Worm (Caenorhabditis elegans) whole organism, late embryonic: ENCODE results near the gene Y11D7A.8.

Experiments used
- C38D4.7 ChIP-seq: fragments of 200-800 bp; sonication (Bioruptor generic); optimal IDR thresholded peaks from 2 replicates; lab custom pipeline; 2018; ENCODE audit warnings: mild to moderate bottlenecking, missing genetic modification characterization, moderate library complexity, missing compliant biosample characterization
- F13H6.1 ChIP-seq: sonication (generic microtip); optimal IDR thresholded peaks from 2 replicates; lab custom pipeline; 2016; ENCODE audit warnings: missing genetic modification characterization, missing compliant biosample characterization
- ama-1 ChIP-seq: fragments of 150-350 bp; optimal IDR thresholded peaks from 2 replicates; lab custom pipeline; 2014
- ceh-48 ChIP-seq: sonication (generic microtip); optimal IDR thresholded peaks from 2 replicates; lab custom pipeline; 2016; ENCODE audit warnings: missing genetic modification characterization, inconsistent platforms, missing compliant biosample characterization
- ceh-9 ChIP-seq: sonication (generic microtip); optimal IDR thresholded peaks from 2 replicates; lab custom pipeline; 2016; ENCODE audit warnings: mild to moderate bottlenecking, missing genetic modification characterization, inconsistent platforms, missing compliant biosample characterization
- elt-2 ChIP-seq: sonication (generic microtip); optimal IDR thresholded peaks from 2 replicates; lab custom pipeline; 2016; ENCODE audit warnings: missing genetic modification reagents, missing genetic modification characterization, missing compliant biosample characterization
- lim-6 ChIP-seq: sonication (generic microtip); optimal IDR thresholded peaks from 2 replicates; lab custom pipeline; 2016; ENCODE audit warnings: missing genetic modification characterization, missing compliant biosample characterization
- lin-11 ChIP-seq: fragments of 200-800 bp; sonication (Bioruptor generic); optimal IDR thresholded peaks from 2 replicates; lab custom pipeline; 2018; ENCODE audit warnings: mild to moderate bottlenecking, missing genetic modification characterization, missing compliant biosample characterization
- mec-3 ChIP-seq: sonication (generic microtip); optimal IDR thresholded peaks from 2 replicates; lab custom pipeline; 2016; ENCODE audit warnings: borderline replicate concordance, missing genetic modification characterization, missing compliant biosample characterization
- unc-55 ChIP-seq: sonication (generic microtip); optimal IDR thresholded peaks from 2 replicates; lab custom pipeline; 2017; ENCODE audit warnings: missing biosample characterization, missing genetic modification reagents, missing genetic modification characterization

- TF ChIP-seq elt-2 (tag; lab: Kevin White, UChicago) (no peak), lim-6 (tag; lab: Kevin White, UChicago) (no peak), ama-1 (no peak), unc-55 (GFP tag; lab: Kevin White, UChicago) (no peak), mec-3 (tag; lab: Kevin White, UChicago) (no peak), F13H6.1 (tag; lab: Kevin White, UChicago) (no peak), lin-11 (tag; lab: Kevin White, UChicago) (no peak), ceh-9 (tag; lab: Kevin White, UChicago) (no peak), ceh-48 (tag; lab: Kevin White, UChicago) (no peak), C38D4.7 (no peak)
Observed at ce11 chrIV:9218415-9218814, 32.8 kb upstream of the Y11D7A.8 start.
